Worm (Caenorhabditis elegans): ENCODE data around the gene R02E12.4.
A peak's percentile ranks its signal among the peaks of the same experiment; 100 is the strongest.

The R02E12.4 gene

ce11 chrX:3994418-3994817 is 10.7 kb upstream of the R02E12.4 start (continued):
- TF ChIP-seq skn-1 (tag; optimal IDR thresholded peaks at IDR 0.05) (peak; percentile 3), ets-5 (GFP tag; IDR thresholded peaks at IDR 0.05) (no peak), irx-1 (tag; optimal IDR thresholded peaks at IDR 0.05) (no peak)

- TF ChIP-seq pag-3 (tag; optimal IDR thresholded peaks at IDR 0.05; ENCODE audit: borderline replicate concordance, insufficient read depth), result no peak
- no peak for TF ChIP-seq F16B12.6 (tag; optimal IDR thresholded peaks at IDR 0.05)
- TF ChIP-seq C34B4.2 (tag; optimal IDR thresholded peaks at IDR 0.05), result no peak
- no peak for TF ChIP-seq hlh-4 (tag; optimal IDR thresholded peaks at IDR 0.05)
- no peak for TF ChIP-seq ces-1 (GFP tag; optimal IDR thresholded peaks at IDR 0.05)
- TF ChIP-seq sptf-1 (tag; optimal IDR thresholded peaks at IDR 0.05), result no peak
- TF ChIP-seq C04F5.9 (tag; optimal IDR thresholded peaks at IDR 0.05), result no peak
- no peak for TF ChIP-seq dpl-1 (GFP tag; optimal IDR thresholded peaks at IDR 0.05)
- no peak for TF ChIP-seq nhr-71 (tag; optimal IDR thresholded peaks at IDR 0.05)
- no peak for TF ChIP-seq ceh-90 (tag; optimal IDR thresholded peaks at IDR 0.05)
- no peak for TF ChIP-seq C16A3.4 (tag; optimal IDR thresholded peaks at IDR 0.05)
Observed at ce11 chrX:3997040-3997439, 8.1 kb upstream of the R02E12.4 start, which contains the start of gene R02E12.5. Gene R02E12.5, plus strand, starts transcription at chrX:3997340.

ce11 chrX:4003220-4003619 is 1.9 kb upstream of the R02E12.4 start, which contains the start of gene R02E12.12:
Gene R02E12.12, plus strand, starts transcription at chrX:4003520.
- TF ChIP-seq ces-1 (GFP tag; optimal IDR thresholded peaks at IDR 0.05), result no peak
- TF ChIP-seq zag-1 (tag; optimal IDR thresholded peaks at IDR 0.05), result no peak

- no peak for TF ChIP-seq ceh-8 (GFP tag; optimal IDR thresholded peaks at IDR 0.05)
- no peak for TF ChIP-seq egl-13 (tag; optimal IDR thresholded peaks at IDR 0.05)
- no peak for TF ChIP-seq nhr-84 (tag; optimal IDR thresholded peaks at IDR 0.05)
- TF ChIP-seq zip-4 (GFP tag; optimal IDR thresholded peaks at IDR 0.05), result no peak
- TF ChIP-seq blmp-1 (tag; optimal IDR thresholded peaks at IDR 0.05), result no peak
- TF ChIP-seq pax-3 (tag; optimal IDR thresholded peaks at IDR 0.05), result no peak
- no peak for TF ChIP-seq ama-1 (optimal IDR thresholded peaks at IDR 0.05)
- TF ChIP-seq nhr-76 (tag; optimal IDR thresholded peaks at IDR 0.05), result no peak
- no peak for TF ChIP-seq nhr-20 (tag; optimal IDR thresholded peaks at IDR 0.05)
Observed at ce11 chrX:4006966-4007365, 1.9 kb downstream of the R02E12.4 start.

- TF ChIP-seq tbx-2 (tag; optimal IDR thresholded peaks at IDR 0.05) (peak; percentile 36), lin-35 (GFP tag; optimal IDR thresholded peaks at IDR 0.05) (peak in 1 of 2 experiments; percentile 17), snu-23 (GFP tag; optimal IDR thresholded peaks at IDR 0.05) (peak; percentile 45), fkh-10 (GFP tag; optimal IDR thresholded peaks at IDR 0.05) (no peak), ceh-90 (tag; optimal IDR thresholded peaks at IDR 0.05) (no peak), unc-86 (tag; optimal IDR thresholded peaks at IDR 0.05) (no peak), nhr-90 (tag; optimal IDR thresholded peaks at IDR 0.05; ENCODE audit: poor library complexity) (peak; percentile 81), alr-1 (tag; optimal IDR thresholded peaks at IDR 0.05; ENCODE audit: borderline replicate concordance) (no peak), nhr-77 (tag; optimal IDR thresholded peaks at IDR 0.05) (peak; percentile 10), elt-2 (tag; optimal IDR thresholded peaks at IDR 0.05) (peak; percentile 95), nhr-20 (tag; optimal IDR thresholded peaks at IDR 0.05) (peak; percentile 66), hpl-2 (GFP tag; optimal IDR thresholded peaks at IDR 0.05) (peak; percentile 88), mep-1 (tag; optimal IDR thresholded peaks at IDR 0.05) (peak; percentile 29), lin-13 (GFP tag; optimal IDR thresholded peaks at IDR 0.05) (peak; percentile 15), lin-14 (GFP tag; optimal IDR thresholded peaks at IDR 0.05) (peak; percentile 44), nhr-71 (tag; optimal IDR thresholded peaks at IDR 0.05) (peak; percentile 77), nhr-47 (tag; optimal IDR thresholded peaks at IDR 0.05) (peak; percentile 58), lsy-2 (tag; optimal IDR thresholded peaks at IDR 0.05) (peak; percentile 14 to 29), nhr-19 (GFP tag; conservative IDR thresholded peaks at IDR 0.05) (0 out of 2 replicates have a peak, but pooled peaks have one; percentile 23), ceh-63 (GFP tag; optimal IDR thresholded peaks at IDR 0.05) (no peak)
Observed at ce11 chrX:4007724-4008123, 2.6 kb downstream of the R02E12.4 start.

Measured in whole organism, L1 larva.